Fruit fly (Drosophila melanogaster): Measurements from ENCODE around the gene Rev1.
A peak's percentile ranks its signal among the peaks of the same experiment; 100 is the strongest.

Gene Rev1

dm6 chr3L:666544-666943 lies 12.4 kb downstream of the Rev1 start:
- no peak for TF ChIP-seq Mnt (GFP tag; optimal IDR thresholded peaks at IDR 0.05)
- TF ChIP-seq pad (GFP tag; optimal IDR thresholded peaks at IDR 0.05): no peak
- no peak for TF ChIP-seq CG33017 (tag; optimal IDR thresholded peaks at IDR 0.05)
- TF ChIP-seq Hr96 (GFP tag; optimal IDR thresholded peaks at IDR 0.05): no peak
- TF ChIP-seq bab1 (GFP tag; optimal IDR thresholded peaks at IDR 0.05): no peak
- no peak for TF ChIP-seq toe (GFP tag; optimal IDR thresholded peaks at IDR 0.05)
- no peak for TF ChIP-seq CG7045 (GFP tag; optimal IDR thresholded peaks at IDR 0.05)
- TF ChIP-seq CG14711 (tag; optimal IDR thresholded peaks at IDR 0.05): no peak
- TF ChIP-seq CG12768 (GFP tag; optimal IDR thresholded peaks at IDR 0.05): no peak
- TF ChIP-seq CG11617 (GFP tag; optimal IDR thresholded peaks at IDR 0.05): no peak
- no peak for TF ChIP-seq cic (GFP tag; optimal IDR thresholded peaks at IDR 0.05)
- TF ChIP-seq CG5204 (GFP tag; optimal IDR thresholded peaks at IDR 0.05): no peak
- TF ChIP-seq tj (GFP tag; optimal IDR thresholded peaks at IDR 0.05): no peak
- TF ChIP-seq ovo (GFP tag; optimal IDR thresholded peaks at IDR 0.05): no peak
- TF ChIP-seq Clk (GFP tag; optimal IDR thresholded peaks at IDR 0.05): no peak
- TF ChIP-seq cnc (optimal IDR thresholded peaks at IDR 0.05): no peak

- TF ChIP-seq CG1620 (GFP tag; optimal IDR thresholded peaks at IDR 0.05) (no peak), CG7101 (tag; optimal IDR thresholded peaks at IDR 0.05) (no peak), CG5204 (GFP tag; optimal IDR thresholded peaks at IDR 0.05) (no peak), ovo (GFP tag; optimal IDR thresholded peaks at IDR 0.05) (no peak), cic (GFP tag; optimal IDR thresholded peaks at IDR 0.05) (no peak), pad (GFP tag; optimal IDR thresholded peaks at IDR 0.05) (peak; percentile 99)
Measured at dm6 chr3L:673324-673723, 19.2 kb downstream of the Rev1 start.

- TF ChIP-seq CG1620 (GFP tag; optimal IDR thresholded peaks at IDR 0.05) (no peak), Hr96 (GFP tag; optimal IDR thresholded peaks at IDR 0.05) (no peak), cic (GFP tag; optimal IDR thresholded peaks at IDR 0.05) (no peak), tj (GFP tag; optimal IDR thresholded peaks at IDR 0.05) (no peak), CG12768 (GFP tag; optimal IDR thresholded peaks at IDR 0.05) (no peak), bab1 (GFP tag; optimal IDR thresholded peaks at IDR 0.05) (no peak), CG5204 (GFP tag; optimal IDR thresholded peaks at IDR 0.05) (no peak), CG14711 (tag; optimal IDR thresholded peaks at IDR 0.05) (no peak), cnc (optimal IDR thresholded peaks at IDR 0.05) (no peak), CG11617 (GFP tag; optimal IDR thresholded peaks at IDR 0.05) (no peak), CG33017 (tag; optimal IDR thresholded peaks at IDR 0.05) (no peak), kay (GFP tag; ENCODE audit: borderline replicate concordance) (no peak), Crg-1 (GFP tag; optimal IDR thresholded peaks at IDR 0.05) (no peak)
Measured at dm6 chr3L:675856-676255, 21.7 kb downstream of the Rev1 start.

dm6 chr3L:680258-680657 lies 26.1 kb downstream of the Rev1 start, which contains the start of gene CG17129:
TSS of gene CG17129 (minus strand) at chr3L:680326.
- TF ChIP-seq CG7045 (GFP tag; optimal IDR thresholded peaks at IDR 0.05): peak; percentile 12
- TF ChIP-seq CG5204 (GFP tag; optimal IDR thresholded peaks at IDR 0.05): peak; percentile 35
- TF ChIP-seq Crg-1 (GFP tag; optimal IDR thresholded peaks at IDR 0.05): peak; percentile 10
- TF ChIP-seq cic (GFP tag; optimal IDR thresholded peaks at IDR 0.05): no peak
- peak; percentile 39 for TF ChIP-seq CG1620 (GFP tag; optimal IDR thresholded peaks at IDR 0.05)
- peak; percentile 19 for TF ChIP-seq CG12768 (GFP tag; optimal IDR thresholded peaks at IDR 0.05)
- no peak for TF ChIP-seq tj (GFP tag; optimal IDR thresholded peaks at IDR 0.05)
- peak; percentile 48 for TF ChIP-seq bab1 (GFP tag; optimal IDR thresholded peaks at IDR 0.05)
- TF ChIP-seq Clk (GFP tag; optimal IDR thresholded peaks at IDR 0.05): no peak
- TF ChIP-seq kay (GFP tag; ENCODE audit: borderline replicate concordance): no peak
- TF ChIP-seq CG11617 (GFP tag; optimal IDR thresholded peaks at IDR 0.05): peak; percentile 15
- peak; percentile 42 for TF ChIP-seq CG7101 (tag; optimal IDR thresholded peaks at IDR 0.05)
- no peak for TF ChIP-seq CG33017 (tag; optimal IDR thresholded peaks at IDR 0.05)
- TF ChIP-seq Mnt (GFP tag; optimal IDR thresholded peaks at IDR 0.05): peak; percentile 14
- no peak for TF ChIP-seq cnc (optimal IDR thresholded peaks at IDR 0.05)
- peak; percentile 75 for TF ChIP-seq Hr96 (GFP tag; optimal IDR thresholded peaks at IDR 0.05)
- TF ChIP-seq CG14711 (tag; optimal IDR thresholded peaks at IDR 0.05): peak; percentile 63
- TF ChIP-seq toe (GFP tag; optimal IDR thresholded peaks at IDR 0.05): peak; percentile 57
- peak; percentile 43 for TF ChIP-seq pad (GFP tag; optimal IDR thresholded peaks at IDR 0.05)
- no peak for TF ChIP-seq ovo (GFP tag; optimal IDR thresholded peaks at IDR 0.05)

- peak; percentile 62 for TF ChIP-seq CG12768 (GFP tag; optimal IDR thresholded peaks at IDR 0.05)
- peak; percentile 42 for TF ChIP-seq toe (GFP tag; optimal IDR thresholded peaks at IDR 0.05)
- peak; percentile 41 for TF ChIP-seq cic (GFP tag; optimal IDR thresholded peaks at IDR 0.05)
- peak; percentile 35 for TF ChIP-seq CG5204 (GFP tag; optimal IDR thresholded peaks at IDR 0.05)
- TF ChIP-seq bab1 (GFP tag; optimal IDR thresholded peaks at IDR 0.05): no peak
- peak; percentile 47 for TF ChIP-seq pad (GFP tag; optimal IDR thresholded peaks at IDR 0.05)
- TF ChIP-seq CG33017 (tag; optimal IDR thresholded peaks at IDR 0.05): peak; percentile 57
- TF ChIP-seq kay (GFP tag; ENCODE audit: borderline replicate concordance): no peak
- no peak for TF ChIP-seq Hr96 (GFP tag; optimal IDR thresholded peaks at IDR 0.05)
- peak; percentile 72 for TF ChIP-seq CG1620 (GFP tag; optimal IDR thresholded peaks at IDR 0.05)
- TF ChIP-seq CG11617 (GFP tag; optimal IDR thresholded peaks at IDR 0.05): peak; percentile 34
- TF ChIP-seq cnc (optimal IDR thresholded peaks at IDR 0.05): no peak
- no peak for TF ChIP-seq Clk (GFP tag; optimal IDR thresholded peaks at IDR 0.05)
- TF ChIP-seq CG7045 (GFP tag; optimal IDR thresholded peaks at IDR 0.05): peak; percentile 42
- peak; percentile 66 for TF ChIP-seq CG7101 (tag; optimal IDR thresholded peaks at IDR 0.05)
- TF ChIP-seq tj (GFP tag; optimal IDR thresholded peaks at IDR 0.05): peak; percentile 15
- TF ChIP-seq CG14711 (tag; optimal IDR thresholded peaks at IDR 0.05): peak; percentile 91
- peak; percentile 81 for TF ChIP-seq Mnt (GFP tag; optimal IDR thresholded peaks at IDR 0.05)
- peak; percentile 3 for TF ChIP-seq ovo (GFP tag; optimal IDR thresholded peaks at IDR 0.05)
- peak; percentile 88 for TF ChIP-seq Crg-1 (GFP tag; optimal IDR thresholded peaks at IDR 0.05)
Measured at dm6 chr3L:681793-682369, 27.7 kb downstream of the Rev1 start.

dm6 chr3L:682420-682882 lies 28.3 kb downstream of the Rev1 start, which contains the start of gene CG3386:
TSS of gene CG3386 (minus strand) at chr3L:682470.
- TF ChIP-seq ovo (GFP tag; optimal IDR thresholded peaks at IDR 0.05) (peak; percentile 85), cic (GFP tag; optimal IDR thresholded peaks at IDR 0.05) (no peak)

Measured in whole organism, adult.